Worm (Caenorhabditis elegans) whole organism, L1 larva: ENCODE results near the gene lmtr-3.
A peak's percentile ranks its signal among the peaks of the same experiment; 100 is the strongest.

Source experiments
- Y116A8C.19 ChIP-seq: sonication (generic microtip); optimal IDR thresholded peaks from 2 replicates; lab custom pipeline; 2016; ENCODE audit warnings: missing compliant biosample characterization, missing genetic modification characterization, borderline replicate concordance
- alr-1 ChIP-seq: fragments of 200-800 bp; sonication (Bioruptor generic); optimal IDR thresholded peaks from 2 replicates; lab custom pipeline; 2018; ENCODE audit warnings: borderline replicate concordance, mild to moderate bottlenecking, missing genetic modification characterization, missing compliant biosample characterization
- ceh-63 ChIP-seq: fragments of 200-800 bp; sonication (Bioruptor generic); optimal IDR thresholded peaks from 2 replicates; lab custom pipeline; 2018; ENCODE audit warnings: mild to moderate bottlenecking, missing genetic modification characterization, missing compliant biosample characterization
- ceh-82 ChIP-seq, 3 experiments: fragments of 150-350 bp in 1 of 3; sonication (generic microtip) in 2 of 3; optimal IDR thresholded peaks; 2 replicates each; lab custom pipeline; 2014 to 2017; ENCODE audit warnings: missing biosample characterization in 3 of 3, missing genetic modification characterization in 3 of 3
- ceh-90 ChIP-seq: sonication (generic microtip); optimal IDR thresholded peaks from 2 replicates; lab custom pipeline; 2016; ENCODE audit warnings: missing genetic modification characterization, missing compliant biosample characterization
- dsc-1 ChIP-seq: sonication (generic microtip); optimal IDR thresholded peaks from 2 replicates; lab custom pipeline; 2016; ENCODE audit warnings: mild to moderate bottlenecking, missing genetic modification characterization, missing compliant biosample characterization
- efl-1 ChIP-seq, 4 experiments: fragments of 150-350 bp; optimal IDR thresholded peaks in 3 of 4; peaks in 1 of 4; 1 replicate in 1 of 4; 2 replicates in 3 of 4; lab custom pipeline; 2014; ENCODE audit warnings: missing biosample characterization in 2 of 4, missing genetic modification characterization in 2 of 4, missing genetic modification reagents in 2 of 4
- elt-2 ChIP-seq: sonication (generic microtip); optimal IDR thresholded peaks from 2 replicates; lab custom pipeline; 2016; ENCODE audit warnings: missing genetic modification characterization, mild to moderate bottlenecking, inconsistent platforms, missing compliant biosample characterization, missing genetic modification reagents
- ets-5 ChIP-seq: fragments of 200-800 bp; sonication (Bioruptor generic); IDR thresholded peaks from 2 replicates; pipeline ENCODE4 v1.3.6; 2022; ENCODE audit warnings: missing genetic modification characterization, missing compliant biosample characterization
- fkh-8 ChIP-seq: sonication (generic microtip); optimal IDR thresholded peaks from 2 replicates; lab custom pipeline; 2016; ENCODE audit warnings: mild to moderate bottlenecking, missing genetic modification characterization, missing compliant biosample characterization
- grh-1 ChIP-seq: fragments of 200-800 bp; sonication (Bioruptor generic); IDR thresholded peaks from 2 replicates; pipeline ENCODE4 v1.3.6; 2022; ENCODE audit warnings: missing genetic modification reagents, missing genetic modification characterization, missing compliant biosample characterization
- hlh-17 ChIP-seq: fragments of 200-800 bp; sonication (Bioruptor generic); optimal IDR thresholded peaks from 2 replicates; lab custom pipeline; 2018; ENCODE audit warnings: missing genetic modification characterization, mild to moderate bottlenecking, missing compliant biosample characterization, moderate library complexity, borderline replicate concordance
- hpl-2 ChIP-seq: fragments of 150-350 bp; optimal IDR thresholded peaks from 2 replicates; lab custom pipeline; 2014; ENCODE audit warnings: missing biosample characterization, missing genetic modification reagents, missing genetic modification characterization
- irx-1 ChIP-seq: sonication (generic microtip); optimal IDR thresholded peaks from 2 replicates; lab custom pipeline; 2016; ENCODE audit warnings: missing genetic modification characterization, missing compliant biosample characterization
- jun-1 ChIP-seq: fragments of 150-350 bp; optimal IDR thresholded peaks from 2 replicates; lab custom pipeline; 2014; ENCODE audit warnings: missing biosample characterization, missing genetic modification reagents, missing genetic modification characterization
- lin-14 ChIP-seq: fragments of 200-800 bp; sonication (Bioruptor generic); optimal IDR thresholded peaks from 2 replicates; lab custom pipeline; 2018; ENCODE audit warnings: mild to moderate bottlenecking, missing genetic modification characterization, moderate library complexity, missing compliant biosample characterization
- lin-39 ChIP-seq: fragments of 150-350 bp; optimal IDR thresholded peaks from 2 replicates; lab custom pipeline; 2014; ENCODE audit warnings: missing biosample characterization, missing genetic modification reagents, missing genetic modification characterization
- lir-3 ChIP-seq: sonication (generic microtip); optimal IDR thresholded peaks from 2 replicates; lab custom pipeline; 2016; ENCODE audit warnings: mild to moderate bottlenecking, missing genetic modification characterization, moderate library complexity, missing compliant biosample characterization; ENCODE audit not compliant: poor library complexity
- lsy-2 ChIP-seq, 2 experiments: fragments of 150-350 bp; optimal IDR thresholded peaks; 2 replicates each; lab custom pipeline; 2014; ENCODE audit warnings: missing biosample characterization in 2 of 2, missing genetic modification characterization in 2 of 2
- mab-9 ChIP-seq: fragments of 200-800 bp; sonication (Bioruptor generic); IDR thresholded peaks from 2 replicates; pipeline ENCODE4 v1.3.6; 2022; ENCODE audit warnings: missing genetic modification reagents, missing genetic modification characterization, missing compliant biosample characterization
- mef-2 ChIP-seq: fragments of 150-350 bp; optimal IDR thresholded peaks from 2 replicates; lab custom pipeline; 2014; ENCODE audit warnings: missing biosample characterization, missing genetic modification characterization
- mep-1 ChIP-seq: fragments of 150-350 bp; optimal IDR thresholded peaks from 2 replicates; lab custom pipeline; 2014; ENCODE audit warnings: missing biosample characterization, missing genetic modification characterization
- nhr-11 ChIP-seq: fragments of 150-350 bp; optimal IDR thresholded peaks from 2 replicates; lab custom pipeline; 2014; ENCODE audit warnings: missing biosample characterization, missing genetic modification characterization
- nhr-28 ChIP-seq: fragments of 150-350 bp; optimal IDR thresholded peaks from 2 replicates; lab custom pipeline; 2014; ENCODE audit warnings: missing biosample characterization, missing genetic modification characterization
- nhr-47 ChIP-seq: sonication (generic microtip); optimal IDR thresholded peaks from 2 replicates; lab custom pipeline; 2016; ENCODE audit warnings: mild to moderate bottlenecking, missing genetic modification characterization, moderate library complexity, missing compliant biosample characterization
- nhr-71 ChIP-seq: sonication (generic microtip); optimal IDR thresholded peaks from 2 replicates; lab custom pipeline; 2016; ENCODE audit warnings: mild to moderate bottlenecking, missing genetic modification characterization, moderate library complexity, missing compliant biosample characterization
- nhr-77 ChIP-seq: fragments of 150-350 bp; optimal IDR thresholded peaks from 2 replicates; lab custom pipeline; 2014; ENCODE audit warnings: missing biosample characterization, missing genetic modification characterization
- snpc-4 ChIP-seq: fragments of 150-350 bp; optimal IDR thresholded peaks from 2 replicates; lab custom pipeline; 2014; ENCODE audit warnings: missing biosample characterization, missing genetic modification characterization
- sox-4 ChIP-seq: sonication (generic microtip); optimal IDR thresholded peaks from 2 replicates; lab custom pipeline; 2016; ENCODE audit warnings: missing genetic modification characterization, missing compliant biosample characterization
- sptf-1 ChIP-seq: fragments of 150-350 bp; optimal IDR thresholded peaks from 2 replicates; lab custom pipeline; 2014; ENCODE audit warnings: missing biosample characterization, missing genetic modification characterization
- unc-30 ChIP-seq: sonication (generic microtip); optimal IDR thresholded peaks from 2 replicates; lab custom pipeline; 2017; ENCODE audit warnings: missing biosample characterization, missing genetic modification characterization
- unc-98 ChIP-seq: fragments of 200-800 bp; sonication (Bioruptor generic); IDR thresholded peaks from 2 replicates; pipeline ENCODE4 v1.3.6; 2022; ENCODE audit warnings: missing genetic modification characterization, missing compliant biosample characterization
- xbp-1 ChIP-seq: sonication (generic microtip); optimal IDR thresholded peaks from 2 replicates; lab custom pipeline; 2016; ENCODE audit warnings: missing genetic modification characterization, missing compliant biosample characterization
- zag-1 ChIP-seq: fragments of 150-350 bp; optimal IDR thresholded peaks from 2 replicates; lab custom pipeline; 2014; ENCODE audit warnings: missing biosample characterization, missing genetic modification characterization
- ztf-11 ChIP-seq, 2 experiments: sonication (generic microtip); optimal IDR thresholded peaks; 2 replicates each; lab custom pipeline; 2016 to 2017; ENCODE audit warnings: missing genetic modification characterization in 2 of 2, missing biosample characterization in 1 of 2, missing compliant biosample characterization in 1 of 2

The lmtr-3 gene

DNA sequence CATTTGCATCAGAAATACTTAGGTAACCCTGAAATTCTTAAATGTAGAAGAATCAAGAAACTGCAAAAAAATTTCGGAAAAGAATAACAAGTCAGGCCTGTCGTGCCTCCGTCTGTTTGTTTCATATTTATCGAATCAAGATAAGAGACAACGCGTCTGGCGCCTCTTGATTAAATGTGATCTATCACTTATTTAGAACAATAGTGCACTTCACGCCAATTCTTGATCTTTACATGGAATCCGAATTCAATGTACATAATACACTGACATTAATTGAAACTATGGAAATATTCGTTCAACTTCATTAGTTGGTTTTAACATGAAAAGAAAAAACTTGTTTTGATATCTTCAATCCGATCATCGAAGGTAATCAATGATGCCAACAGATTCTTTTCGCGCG, 1.5 kb upstream of the lmtr-3 start, which contains the start of gene mboa-2 (continued):
- no peak for TF ChIP-seq snpc-4 (tag; lab: Kevin White, UChicago)
- peak; percentile 29 to 38 for TF ChIP-seq lsy-2 (tag; optimal IDR thresholded peaks at IDR 0.05; lab: Kevin White, UChicago)
- no peak for TF ChIP-seq mep-1
- TF ChIP-seq ceh-63 (GFP tag; lab: Kevin White, UChicago): no peak
- no peak for TF ChIP-seq ceh-90 (tag; lab: Kevin White, UChicago)
- no peak for TF ChIP-seq jun-1
- TF ChIP-seq grh-1 (GFP tag; lab: Robert Waterston, UW): no peak
- no peak for TF ChIP-seq dsc-1 (tag; lab: Kevin White, UChicago)
- no peak for TF ChIP-seq hlh-17
- no peak for TF ChIP-seq ceh-82 (tag; optimal IDR thresholded peaks at IDR 0.05; lab: Kevin White, UChicago)

DNA sequence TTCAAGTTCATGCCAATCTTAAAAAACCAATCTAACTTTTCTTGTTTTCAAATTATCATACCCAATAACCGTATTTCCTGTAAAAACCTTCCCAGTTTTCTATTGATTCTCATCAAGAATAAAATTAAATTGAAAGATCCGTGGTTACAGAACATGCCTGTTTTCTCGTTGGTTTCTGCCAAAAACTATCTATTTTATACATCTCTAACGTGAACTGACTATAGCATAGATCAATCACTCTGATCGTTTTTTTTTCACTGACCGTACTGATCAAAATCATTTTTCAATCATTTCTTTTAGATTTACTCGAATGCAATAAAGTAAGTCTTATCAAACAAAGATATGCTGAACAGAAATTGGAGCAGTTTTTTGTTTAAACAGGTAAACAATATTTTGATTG, 936 bp downstream of the lmtr-3 start, which contains the start of gene C06H2.2:
Gene C06H2.2 (plus strand): TSS at position 301 of the 400 bp plus-strand sequence.
- no peak for TF ChIP-seq mef-2 (tag; lab: Kevin White, UChicago)
- TF ChIP-seq efl-1 (optimal IDR thresholded peaks at IDR 0.05; lab: Kevin White, UChicago): no peak
- TF ChIP-seq efl-1 (GFP tag; optimal IDR thresholded peaks at IDR 0.05 in 1 of 2; lab: Kevin White, UChicago): peak in 1 of 2 experiments; percentile 71

ce11 chrV:11127197-11127596, 3.2 kb downstream of the lmtr-3 start, which contains the start of gene jmjd-5:
Gene jmjd-5 (plus strand): TSS chrV:11127497.
- TF ChIP-seq xbp-1 (tag; lab: Kevin White, UChicago) (no peak), unc-30 (no peak), sptf-1 (tag; lab: Kevin White, UChicago) (no peak), lsy-2 (tag; optimal IDR thresholded peaks at IDR 0.05; lab: Kevin White, UChicago) (no peak), alr-1 (tag; lab: Kevin White, UChicago) (no peak), ets-5 (no peak), irx-1 (tag; lab: Kevin White, UChicago) (no peak), grh-1 (GFP tag; lab: Robert Waterston, UW) (no peak), nhr-47 (tag; lab: Kevin White, UChicago) (no peak), zag-1 (tag; lab: Kevin White, UChicago) (no peak)

- TF ChIP-seq Y116A8C.19 (tag; lab: Kevin White, UChicago): no peak
- no peak for TF ChIP-seq efl-1 (optimal IDR thresholded peaks at IDR 0.05; lab: Kevin White, UChicago)
- TF ChIP-seq efl-1 (GFP tag; optimal IDR thresholded peaks at IDR 0.05 in 1 of 2; lab: Kevin White, UChicago): no peak
- peak; percentile 54 for TF ChIP-seq fkh-8 (tag; lab: Kevin White, UChicago)
- TF ChIP-seq mep-1: no peak
- TF ChIP-seq nhr-11: peak; percentile 0
- no peak for TF ChIP-seq dsc-1 (tag; lab: Kevin White, UChicago)
- no peak for TF ChIP-seq ztf-11 (tag; optimal IDR thresholded peaks at IDR 0.05; lab: Kevin White, UChicago)
- no peak for TF ChIP-seq lsy-2 (tag; optimal IDR thresholded peaks at IDR 0.05; lab: Kevin White, UChicago)
- no peak for TF ChIP-seq lir-3 (tag; lab: Kevin White, UChicago)
- no peak for TF ChIP-seq mab-9 (GFP tag; lab: Robert Waterston, UW)
- no peak for TF ChIP-seq elt-2 (tag; lab: Kevin White, UChicago)
- TF ChIP-seq snpc-4 (tag; lab: Kevin White, UChicago): no peak
- peak; percentile 6 for TF ChIP-seq lin-14
- no peak for TF ChIP-seq nhr-77
- TF ChIP-seq nhr-71: peak; percentile 21
- TF ChIP-seq lin-39 (tag; lab: Kevin White, UChicago): no peak
- no peak for TF ChIP-seq hpl-2 (GFP tag; lab: Kevin White, UChicago)
- no peak for TF ChIP-seq nhr-28 (tag; lab: Kevin White, UChicago)
- no peak for TF ChIP-seq sox-4 (tag; lab: Kevin White, UChicago)
- no peak for TF ChIP-seq unc-98 (GFP tag; lab: Robert Waterston, UW)
These were observed 7.8 kb downstream of the lmtr-3 start for ce11 chrV:11131801-11132200.
